Fruit fly (Drosophila melanogaster) whole organism, embryonic: ENCODE results near the gene Rab18.

Source experiments
- Awh ChIP-seq: fragments of 200-800 bp; sonication (Bioruptor generic); IDR thresholded peaks from 2 replicates; pipeline ENCODE4, ENCODE4 v1.3.6; 2022; ENCODE audit warnings: missing biosample characterization, missing genetic modification characterization
- CG11504 ChIP-seq: fragments of 200-800 bp; sonication (Bioruptor generic); optimal IDR thresholded peaks from 3 replicates; lab custom pipeline; 2019; ENCODE audit warnings: missing biosample characterization, mild to moderate bottlenecking, missing genetic modification characterization, moderate library complexity
- CG13123 ChIP-seq: fragments of 200-800 bp; sonication (Bioruptor generic); optimal IDR thresholded peaks from 2 replicates; lab custom pipeline; 2016; ENCODE audit warnings: missing biosample characterization, missing genetic modification characterization
- CG14667 ChIP-seq: fragments of 200-800 bp; sonication (Bioruptor generic); IDR thresholded peaks from 2 replicates; pipeline ENCODE4 v1.3.6; 2022; ENCODE audit warnings: missing biosample characterization, missing genetic modification characterization
- CG15601 ChIP-seq: fragments of 200-800 bp; sonication (Bioruptor generic); optimal IDR thresholded peaks from 3 replicates; lab custom pipeline; 2019; ENCODE audit warnings: missing biosample characterization, mild to moderate bottlenecking, missing genetic modification characterization, moderate library complexity
- CG16813 ChIP-seq: fragments of 200-800 bp; sonication (Bioruptor generic); IDR thresholded peaks from 3 replicates; pipeline ENCODE4 v1.3.6; 2022; ENCODE audit warnings: missing biosample characterization, missing genetic modification characterization; ENCODE audit not compliant: partially characterized antibody
- CG16815 ChIP-seq: fragments of 200-800 bp; sonication (Bioruptor generic); optimal IDR thresholded peaks from 3 replicates; lab custom pipeline; 2017; ENCODE audit warnings: missing biosample characterization, mild to moderate bottlenecking, missing genetic modification characterization
- CG17361 ChIP-seq: fragments of 200-800 bp; sonication (Bioruptor generic); IDR thresholded peaks from 3 replicates; pipeline ENCODE4 v1.3.6; 2022; ENCODE audit warnings: missing biosample characterization, missing genetic modification characterization
- CG18011 ChIP-seq: fragments of 200-800 bp; sonication (Bioruptor generic); optimal IDR thresholded peaks from 2 replicates; lab custom pipeline; 2017; ENCODE audit warnings: missing biosample characterization, missing genetic modification characterization, mild to moderate bottlenecking, moderate library complexity, missing genotype
- CG18599 ChIP-seq: fragments of 200-800 bp; sonication (Bioruptor generic); optimal IDR thresholded peaks from 3 replicates; lab custom pipeline; 2017; ENCODE audit warnings: missing biosample characterization, missing genetic modification characterization, mild to moderate bottlenecking, moderate library complexity, missing genetic modification reagents
- CG2116 ChIP-seq: fragments of 200-800 bp; sonication (Bioruptor generic); optimal IDR thresholded peaks from 3 replicates; lab custom pipeline; 2018; ENCODE audit warnings: missing biosample characterization, mild to moderate bottlenecking, missing genetic modification characterization
- CG2875 ChIP-seq: fragments of 200-800 bp; sonication (Bioruptor generic); optimal IDR thresholded peaks from 2 replicates; lab custom pipeline; 2017; ENCODE audit warnings: missing biosample characterization, mild to moderate bottlenecking, missing genetic modification characterization, missing genetic modification reagents
- CG4328 ChIP-seq: fragments of 200-800 bp; sonication (Bioruptor generic); optimal IDR thresholded peaks from 3 replicates; lab custom pipeline; 2017; ENCODE audit warnings: missing biosample characterization, missing genetic modification reagents, missing genetic modification characterization
- CG4424 ChIP-seq: fragments of 200-800 bp; sonication (Bioruptor generic); optimal IDR thresholded peaks from 3 replicates; lab custom pipeline; 2016; ENCODE audit warnings: missing biosample characterization, missing genetic modification characterization
- CG5180 ChIP-seq: fragments of 200-800 bp; sonication (Bioruptor generic); optimal IDR thresholded peaks from 3 replicates; lab custom pipeline; 2017; ENCODE audit warnings: missing biosample characterization, missing genetic modification characterization, mild to moderate bottlenecking, moderate library complexity, missing genetic modification reagents
- CG6175 ChIP-seq: fragments of 200-800 bp; sonication (Bioruptor generic); IDR thresholded peaks from 3 replicates; pipeline ENCODE4 v1.3.6; 2022; ENCODE audit warnings: missing biosample characterization, missing genetic modification characterization
- CG7372 ChIP-seq: fragments of 200-800 bp; sonication (Bioruptor generic); IDR thresholded peaks from 2 replicates; pipeline ENCODE4 v1.3.6; 2022; ENCODE audit warnings: missing biosample characterization, missing genetic modification characterization
- CG7839 ChIP-seq: fragments of 200-800 bp; sonication (Bioruptor generic); optimal IDR thresholded peaks from 3 replicates; lab custom pipeline; 2018; ENCODE audit warnings: missing biosample characterization, mild to moderate bottlenecking, missing genetic modification characterization, moderate library complexity
- CG9727 ChIP-seq: fragments of 200-800 bp; sonication (Bioruptor generic); optimal IDR thresholded peaks from 3 replicates; lab custom pipeline; 2017; ENCODE audit warnings: missing biosample characterization, mild to moderate bottlenecking, missing genetic modification characterization
- Dad ChIP-seq: fragments of 200-800 bp; sonication (Bioruptor generic); optimal IDR thresholded peaks from 3 replicates; lab custom pipeline; 2016; ENCODE audit warnings: missing biosample characterization, missing genetic modification characterization
- Dip2 ChIP-seq: fragments of 200-800 bp; sonication (Bioruptor generic); IDR thresholded peaks from 2 replicates; pipeline ENCODE4 v1.3.6; 2022; ENCODE audit warnings: missing biosample characterization, missing genetic modification characterization
- Dip3 ChIP-seq: fragments of 200-800 bp; sonication (Bioruptor generic); optimal IDR thresholded peaks from 3 replicates; lab custom pipeline; 2016; ENCODE audit warnings: missing biosample characterization, missing genetic modification characterization
- Dll ChIP-seq: fragments of 200-800 bp; sonication (Bioruptor generic); IDR thresholded peaks from 4 replicates; pipeline ENCODE4 v1.3.6; 2022; ENCODE audit warnings: missing biosample characterization, missing genetic modification characterization; ENCODE audit not compliant: partially characterized antibody
- ERR ChIP-seq: fragments of 200-800 bp; sonication (Bioruptor generic); optimal IDR thresholded peaks from 2 replicates; lab custom pipeline; 2016; ENCODE audit warnings: missing biosample characterization, missing genetic modification characterization
- HLH4C ChIP-seq: fragments of 200-800 bp; sonication (Bioruptor generic); IDR thresholded peaks from 3 replicates; pipeline ENCODE4 v1.3.6; 2022; ENCODE audit warnings: missing biosample characterization, missing genetic modification characterization; ENCODE audit not compliant: partially characterized antibody
- HmgD ChIP-seq: fragments of 200-800 bp; sonication (Bioruptor generic); optimal IDR thresholded peaks from 3 replicates; lab custom pipeline; 2016; ENCODE audit warnings: missing biosample characterization, missing genetic modification characterization
- Hr39 ChIP-seq: fragments of >200 bp; optimal IDR thresholded peaks from 2 replicates; lab custom pipeline; 2017
- Oli ChIP-seq: fragments of 200-800 bp; sonication (Bioruptor generic); optimal IDR thresholded peaks from 2 replicates; lab custom pipeline; 2018; ENCODE audit warnings: missing biosample characterization, mild to moderate bottlenecking, missing genetic modification characterization, moderate library complexity
- Scr ChIP-seq: fragments of 200-800 bp; sonication (Bioruptor generic); IDR thresholded peaks from 2 replicates; pipeline ENCODE4 v1.3.6; 2022; ENCODE audit warnings: missing biosample characterization, missing genetic modification characterization; ENCODE audit not compliant: partially characterized antibody
- TFAM ChIP-seq: fragments of 200-800 bp; sonication (Bioruptor generic); optimal IDR thresholded peaks from 2 replicates; lab custom pipeline; 2017; ENCODE audit warnings: missing biosample characterization, missing genetic modification characterization, inconsistent platforms
- ase ChIP-seq: fragments of 200-800 bp; sonication (Bioruptor generic); IDR thresholded peaks from 3 replicates; pipeline ENCODE4 v1.3.6; 2022; ENCODE audit warnings: missing biosample characterization, missing genetic modification characterization
- ato ChIP-seq: fragments of 200-800 bp; sonication (Bioruptor generic); IDR thresholded peaks from 2 replicates; pipeline ENCODE4 v1.3.6; 2022; ENCODE audit warnings: missing biosample characterization, missing genetic modification characterization; ENCODE audit not compliant: partially characterized antibody
- btn ChIP-seq: fragments of 200-800 bp; sonication (Bioruptor generic); optimal IDR thresholded peaks from 2 replicates; lab custom pipeline; 2016; ENCODE audit warnings: missing biosample characterization, missing genetic modification characterization
- caup ChIP-seq: fragments of 200-800 bp; sonication (Bioruptor generic); optimal IDR thresholded peaks from 3 replicates; lab custom pipeline; 2017; ENCODE audit warnings: missing biosample characterization, mild to moderate bottlenecking, missing genetic modification characterization, moderate library complexity; ENCODE audit not compliant: severe bottlenecking
- crol ChIP-seq: fragments of 200-800 bp; sonication (Bioruptor generic); IDR thresholded peaks from 2 replicates; pipeline ENCODE4 v1.3.6; 2022; ENCODE audit warnings: missing biosample characterization, missing genetic modification characterization
- fru ChIP-seq: fragments of >200 bp; optimal IDR thresholded peaks from 2 replicates; lab custom pipeline; 2017
- fu2 ChIP-seq: fragments of 200-800 bp; sonication (Bioruptor generic); optimal IDR thresholded peaks from 2 replicates; lab custom pipeline; 2016; ENCODE audit warnings: missing biosample characterization, missing genetic modification characterization
- gro ChIP-seq: fragments of 200-800 bp; sonication (Bioruptor generic); optimal IDR thresholded peaks from 2 replicates; lab custom pipeline; 2016; ENCODE audit warnings: missing biosample characterization, missing genetic modification characterization
- ham ChIP-seq: fragments of 200-800 bp; sonication (Bioruptor generic); IDR thresholded peaks from 2 replicates; pipeline ENCODE4 v1.3.6; 2022; ENCODE audit warnings: missing biosample characterization, missing genetic modification characterization
- hbn ChIP-seq: fragments of 200-800 bp; sonication (Bioruptor generic); IDR thresholded peaks from 2 replicates; pipeline ENCODE4 v1.3.6; 2022; ENCODE audit warnings: missing biosample characterization, missing genetic modification characterization; ENCODE audit not compliant: partially characterized antibody
- nau ChIP-seq: fragments of 200-800 bp; sonication (Bioruptor generic); optimal IDR thresholded peaks from 3 replicates; lab custom pipeline; 2017; ENCODE audit warnings: missing biosample characterization, mild to moderate bottlenecking, missing genetic modification characterization, missing genetic modification reagents
- nerfin-2 ChIP-seq: fragments of 200-800 bp; sonication (Bioruptor generic); IDR thresholded peaks from 2 replicates; pipeline ENCODE4 v1.3.6; 2022; ENCODE audit warnings: missing biosample characterization, missing genetic modification characterization; ENCODE audit not compliant: partially characterized antibody
- oc ChIP-seq: fragments of 200-800 bp; sonication (Bioruptor generic); optimal IDR thresholded peaks from 2 replicates; lab custom pipeline; 2018; ENCODE audit warnings: missing biosample characterization, mild to moderate bottlenecking, missing genetic modification characterization, moderate library complexity
- seq ChIP-seq: fragments of 200-800 bp; sonication (Bioruptor generic); IDR thresholded peaks from 2 replicates; pipeline ENCODE4 v1.3.6; 2022; ENCODE audit warnings: missing biosample characterization, missing genetic modification characterization
- slbo ChIP-seq: fragments of 200-800 bp; sonication (Bioruptor generic); IDR thresholded peaks from 2 replicates; pipeline ENCODE4 v1.3.6; 2022; ENCODE audit warnings: missing biosample characterization, missing genetic modification characterization
- tgo ChIP-seq: fragments of 200-800 bp; sonication (Bioruptor generic); IDR thresholded peaks from 3 replicates; pipeline ENCODE4 v1.3.6; 2022; ENCODE audit warnings: missing biosample characterization, missing genetic modification characterization
- tna ChIP-seq: fragments of 200-800 bp; sonication (Bioruptor generic); IDR thresholded peaks from 2 replicates; pipeline ENCODE4 v1.3.6; 2022; ENCODE audit warnings: missing biosample characterization, missing genetic modification characterization; ENCODE audit not compliant: partially characterized antibody
- trh ChIP-seq: fragments of 200-800 bp; sonication (Bioruptor generic); optimal IDR thresholded peaks from 2 replicates; lab custom pipeline; 2016; ENCODE audit warnings: missing biosample characterization, missing genetic modification characterization
- ttk ChIP-seq: fragments of 200-800 bp; sonication (Bioruptor generic); IDR thresholded peaks from 2 replicates; pipeline ENCODE4 v2.1.2; 2022; ENCODE audit warnings: missing biosample characterization, missing genetic modification characterization

Rab18 gene

dm6 chrX:5679933-5680667 is 8.5 kb upstream of the Rab18 start, which contains the start of the genes Tre1 and Gr5a (continued):
- TF ChIP-seq CG9727 (GFP tag; lab: Kevin White, UChicago) (no peak), fu2 (no peak), trh (GFP tag; lab: Kevin White, UChicago) (no peak), tna (GFP tag; lab: Robert Waterston, UW) (no peak), HmgD (GFP tag; lab: Kevin White, UChicago) (no peak), TFAM (GFP tag; lab: Kevin White, UChicago) (no peak), btn (GFP tag; lab: Kevin White, UChicago) (no peak), CG2875 (GFP tag; lab: Kevin White, UChicago) (no peak), caup (GFP tag; lab: Kevin White, UChicago) (no peak), CG4424 (GFP tag; lab: Kevin White, UChicago) (no peak), CG16813 (GFP tag; lab: Robert Waterston, UW) (0 out of 3 replicates have a peak, but pooled peaks have one; percentile 21), CG7372 (GFP tag; lab: Robert Waterston, UW) (no peak), ase (GFP tag; lab: Robert Waterston, UW) (no peak), Dll (GFP tag; lab: Robert Waterston, UW) (peak; percentile 37; the same call in 1 of the 4 replicates), CG13123 (GFP tag; lab: Kevin White, UChicago) (no peak), slbo (GFP tag; lab: Robert Waterston, UW) (no peak), tgo (GFP tag; lab: Robert Waterston, UW) (no peak), Dip3 (no peak), ERR (GFP tag; lab: Kevin White, UChicago) (no peak), HLH4C (GFP tag; lab: Robert Waterston, UW) (peak; percentile 41; the same call in 1 of the 3 replicates), CG4328 (GFP tag; lab: Kevin White, UChicago) (no peak), seq (GFP tag; lab: Robert Waterston, UW) (no peak), ham (GFP tag; lab: Robert Waterston, UW) (no peak), CG11504 (tag; lab: Kevin White, UChicago) (no peak), CG7839 (tag; lab: Kevin White, UChicago) (no peak), Awh (GFP tag; lab: Robert Waterston, UW) (no peak), CG15601 (tag; lab: Kevin White, UChicago) (no peak), Oli (tag; lab: Kevin White, UChicago) (no peak), CG2116 (GFP tag; lab: Kevin White, UChicago) (peak; percentile 7), CG18599 (GFP tag; lab: Kevin White, UChicago) (no peak), Dip2 (GFP tag; lab: Robert Waterston, UW) (no peak), gro (GFP tag; lab: Kevin White, UChicago) (no peak), Dad (GFP tag; lab: Kevin White, UChicago) (no peak), nau (GFP tag; lab: Kevin White, UChicago) (no peak), CG6175 (no peak), fru (lab: Kevin White, UChicago) (no peak), CG5180 (peak; percentile 98), nerfin-2 (GFP tag; lab: Robert Waterston, UW) (no peak), CG16815 (GFP tag; lab: Kevin White, UChicago) (no peak), ttk (no peak), CG14667 (GFP tag; lab: Robert Waterston, UW) (no peak), crol (GFP tag; lab: Robert Waterston, UW) (no peak), oc (tag; lab: Kevin White, UChicago) (peak; percentile 31), CG17361 (GFP tag; lab: Robert Waterston, UW) (no peak), Hr39 (no peak), Scr (peak; percentile 44; the same call in 1 of the 2 replicates), hbn (GFP tag; lab: Robert Waterston, UW) (peak; percentile 38; the same call in 1 of the 2 replicates), ato (GFP tag; lab: Robert Waterston, UW) (peak; percentile 42; the same call in 1 of the 2 replicates), CG18011 (no peak)
